Fruit fly (Drosophila melanogaster) whole organism, prepupa: ENCODE data around the gene CG17145.
A peak's percentile ranks its signal among the peaks of the same experiment; 100 is the strongest.

Experiments
- Blimp-1 ChIP-seq: fragments of 200-800 bp; sonication (Bioruptor generic); optimal IDR thresholded peaks from 3 replicates; lab custom pipeline; 2017; ENCODE audit warnings: missing biosample characterization, missing genetic modification characterization, mild to moderate bottlenecking, moderate library complexity, missing genetic modification reagents
- CG10631 ChIP-seq: fragments of 200-800 bp; sonication (Bioruptor generic); optimal IDR thresholded peaks from 2 replicates; lab custom pipeline; 2016; ENCODE audit warnings: missing biosample characterization, missing genetic modification characterization
- CG10669 ChIP-seq: fragments of 200-800 bp; sonication (Bioruptor generic); optimal IDR thresholded peaks from 3 replicates; lab custom pipeline; 2018; ENCODE audit warnings: missing biosample characterization, mild to moderate bottlenecking, missing genetic modification characterization, moderate library complexity
- CG11294 ChIP-seq: fragments of 200-800 bp; sonication (Bioruptor generic); IDR thresholded peaks from 2 replicates; pipeline ENCODE4 v1.3.6; 2022; ENCODE audit warnings: missing biosample characterization, missing genetic modification characterization
- CG11762 ChIP-seq: fragments of 200-800 bp; sonication (Bioruptor generic); optimal IDR thresholded peaks from 3 replicates; lab custom pipeline; 2016; ENCODE audit warnings: missing biosample characterization, missing genetic modification characterization; ENCODE audit not compliant: insufficient read depth
- CG15336 ChIP-seq: fragments of 200-800 bp; sonication (Bioruptor generic); IDR thresholded peaks from 2 replicates; pipeline ENCODE4 v1.3.6; 2022; ENCODE audit warnings: missing biosample characterization, missing genetic modification characterization
- CG1621 ChIP-seq: fragments of 200-800 bp; sonication (Bioruptor generic); optimal IDR thresholded peaks from 3 replicates; lab custom pipeline; 2018; ENCODE audit warnings: missing biosample characterization, mild to moderate bottlenecking, missing genetic modification characterization
- CG16779 ChIP-seq: fragments of 200-800 bp; sonication (Bioruptor generic); optimal IDR thresholded peaks from 3 replicates; lab custom pipeline; 2017; ENCODE audit warnings: missing biosample characterization, mild to moderate bottlenecking, missing genetic modification characterization
- CG3032 ChIP-seq: fragments of 200-800 bp; optimal IDR thresholded peaks from 2 replicates; lab custom pipeline; 2019; ENCODE audit warnings: missing biosample characterization, mild to moderate bottlenecking, missing genetic modification characterization, moderate library complexity
- CG32006 ChIP-seq: fragments of 200-800 bp; sonication (Bioruptor generic); optimal IDR thresholded peaks from 3 replicates; lab custom pipeline; 2017; ENCODE audit warnings: missing biosample characterization, mild to moderate bottlenecking, missing genetic modification characterization
- CG34406 ChIP-seq: fragments of 200-800 bp; sonication (Bioruptor generic); optimal IDR thresholded peaks from 3 replicates; lab custom pipeline; 2016; ENCODE audit warnings: missing biosample characterization, missing genetic modification characterization
- CG3919 ChIP-seq: fragments of 200-800 bp; sonication (Bioruptor generic); optimal IDR thresholded peaks from 3 replicates; lab custom pipeline; 2016; ENCODE audit warnings: missing biosample characterization, missing genetic modification characterization
- CG4318 ChIP-seq: fragments of 200-800 bp; sonication (Bioruptor generic); optimal IDR thresholded peaks from 3 replicates; lab custom pipeline; 2017; ENCODE audit warnings: missing biosample characterization, mild to moderate bottlenecking, missing genetic modification characterization
- CG6163 ChIP-seq: fragments of 200-800 bp; sonication (Bioruptor generic); IDR thresholded peaks from 3 replicates; pipeline ENCODE4 v1.3.6; 2022; ENCODE audit warnings: missing biosample characterization, missing genetic modification characterization
- CG6276 ChIP-seq: fragments of 200-800 bp; sonication (Bioruptor generic); optimal IDR thresholded peaks from 2 replicates; lab custom pipeline; 2017; ENCODE audit warnings: missing biosample characterization, mild to moderate bottlenecking, missing genetic modification characterization
- CG6792 ChIP-seq: fragments of 200-800 bp; sonication (Bioruptor generic); optimal IDR thresholded peaks from 3 replicates; lab custom pipeline; 2016; ENCODE audit warnings: missing biosample characterization, missing genetic modification characterization
- CG6854 ChIP-seq: fragments of 200-800 bp; sonication (Bioruptor generic); optimal IDR thresholded peaks from 2 replicates; lab custom pipeline; 2017; ENCODE audit warnings: missing biosample characterization, mild to moderate bottlenecking, missing genetic modification characterization
- CG8119 ChIP-seq: fragments of 200-800 bp; sonication (Bioruptor generic); IDR thresholded peaks from 3 replicates; pipeline ENCODE4 v1.3.6; 2022; ENCODE audit warnings: missing biosample characterization, missing genetic modification characterization
- CG8319 ChIP-seq: fragments of 200-800 bp; sonication (Bioruptor generic); optimal IDR thresholded peaks from 3 replicates; lab custom pipeline; 2016; ENCODE audit warnings: missing biosample characterization, missing genetic modification characterization
- CG8632 ChIP-seq: fragments of 200-800 bp; sonication (Bioruptor generic); optimal IDR thresholded peaks from 3 replicates; lab custom pipeline; 2016; ENCODE audit warnings: missing biosample characterization, missing genetic modification characterization
- Eip75B ChIP-seq: fragments of 200-800 bp; sonication (Bioruptor generic); optimal IDR thresholded peaks from 3 replicates; lab custom pipeline; 2016; ENCODE audit warnings: missing biosample characterization, missing genetic modification characterization
- Eip78C ChIP-seq: fragments of 200-800 bp; sonication (Bioruptor generic); peaks from one replicate; lab custom pipeline; 2016; ENCODE audit warnings: missing biosample characterization, missing genetic modification characterization
- Eip93F ChIP-seq: fragments of 200-800 bp; sonication (Bioruptor generic); optimal IDR thresholded peaks from 2 replicates; lab custom pipeline; 2016; ENCODE audit warnings: missing biosample characterization, mild to moderate bottlenecking, missing genetic modification characterization
- Ets21C ChIP-seq: fragments of 200-800 bp; sonication (Bioruptor generic); optimal IDR thresholded peaks from 3 replicates; lab custom pipeline; 2016; ENCODE audit warnings: missing biosample characterization, missing genetic modification characterization
- Gug ChIP-seq: fragments of 200-800 bp; sonication (Bioruptor generic); IDR thresholded peaks from 2 replicates; pipeline ENCODE4 v1.3.6; 2022; ENCODE audit warnings: missing biosample characterization, missing genetic modification characterization
- Hr38 ChIP-seq: sonication (Bioruptor generic); optimal IDR thresholded peaks from 2 replicates; lab custom pipeline; 2016; ENCODE audit warnings: missing biosample characterization, missing genetic modification characterization
- Hr39 ChIP-seq: fragments of 200-800 bp; sonication (Bioruptor generic); optimal IDR thresholded peaks from 2 replicates; lab custom pipeline; 2016; ENCODE audit warnings: missing biosample characterization, missing genetic modification characterization
- Hr4 ChIP-seq: fragments of 200-800 bp; sonication (Bioruptor generic); optimal IDR thresholded peaks from 3 replicates; lab custom pipeline; 2016; ENCODE audit warnings: missing biosample characterization, missing genetic modification characterization
- Lpt ChIP-seq: fragments of 200-800 bp; sonication (Bioruptor generic); optimal IDR thresholded peaks from 3 replicates; lab custom pipeline; 2016; ENCODE audit warnings: missing biosample characterization, missing genetic modification characterization
- Met ChIP-seq: fragments of 200-800 bp; sonication (Bioruptor generic); optimal IDR thresholded peaks from 3 replicates; lab custom pipeline; 2016; ENCODE audit warnings: missing biosample characterization, missing genetic modification characterization
- OdsH ChIP-seq: fragments of 200-800 bp; sonication (Bioruptor generic); optimal IDR thresholded peaks from 3 replicates; lab custom pipeline; 2016; ENCODE audit warnings: missing biosample characterization, missing genetic modification characterization
- Smox ChIP-seq: fragments of 200-800 bp; sonication (Bioruptor generic); optimal IDR thresholded peaks from 3 replicates; lab custom pipeline; 2016; ENCODE audit warnings: missing biosample characterization, missing genetic modification characterization
- Sox102F ChIP-seq: fragments of 200-800 bp; sonication (Bioruptor generic); optimal IDR thresholded peaks from 2 replicates; lab custom pipeline; 2016; ENCODE audit warnings: missing biosample characterization, mild to moderate bottlenecking, missing genetic modification characterization
- Sox14 ChIP-seq: fragments of 200-800 bp; sonication (Bioruptor generic); optimal IDR thresholded peaks from 3 replicates; lab custom pipeline; 2016; ENCODE audit warnings: missing biosample characterization, missing genetic modification characterization
- dac ChIP-seq: fragments of 200-800 bp; sonication (Bioruptor generic); optimal IDR thresholded peaks from 2 replicates; lab custom pipeline; 2017; ENCODE audit warnings: missing biosample characterization, mild to moderate bottlenecking, missing genetic modification characterization
- dsx ChIP-seq: fragments of 200-800 bp; optimal IDR thresholded peaks from 3 replicates; lab custom pipeline; 2019; ENCODE audit warnings: missing biosample characterization, mild to moderate bottlenecking, missing genetic modification characterization, moderate library complexity; ENCODE audit not compliant: poor library complexity, severe bottlenecking
- eg ChIP-seq: fragments of 200-800 bp; sonication (Bioruptor generic); IDR thresholded peaks from 3 replicates; pipeline ENCODE4 v1.3.6; 2022; ENCODE audit warnings: missing biosample characterization, missing genetic modification characterization
- esn ChIP-seq: fragments of 200-800 bp; sonication (Bioruptor generic); optimal IDR thresholded peaks from 2 replicates; lab custom pipeline; 2016; ENCODE audit warnings: missing biosample characterization, mild to moderate bottlenecking, missing genetic modification characterization, moderate library complexity
- fd59A ChIP-seq: fragments of 200-800 bp; sonication (Bioruptor generic); optimal IDR thresholded peaks from 2 replicates; lab custom pipeline; 2017; ENCODE audit warnings: missing biosample characterization, mild to moderate bottlenecking, missing genetic modification characterization, missing genetic modification reagents
- fd85E ChIP-seq: fragments of 200-800 bp; sonication (Bioruptor generic); optimal IDR thresholded peaks from 3 replicates; lab custom pipeline; 2016; ENCODE audit warnings: missing biosample characterization, missing genetic modification characterization
- fkh ChIP-seq: fragments of 200-800 bp; sonication (Bioruptor generic); optimal IDR thresholded peaks from 3 replicates; lab custom pipeline; 2017; ENCODE audit warnings: missing biosample characterization, mild to moderate bottlenecking, missing genetic modification characterization, moderate library complexity
- lz ChIP-seq: fragments of 200-800 bp; sonication (Bioruptor generic); optimal IDR thresholded peaks from 3 replicates; lab custom pipeline; 2016; ENCODE audit warnings: missing biosample characterization, missing genetic modification characterization
- net ChIP-seq: fragments of 200-800 bp; sonication (Bioruptor generic); optimal IDR thresholded peaks from 3 replicates; lab custom pipeline; 2016; ENCODE audit warnings: missing biosample characterization, missing genetic modification characterization
- salr ChIP-seq, 2 experiments: fragments of 200-800 bp; sonication (Bioruptor generic); optimal IDR thresholded peaks; 3 replicates each; lab custom pipeline; 2016 to 2018; ENCODE audit warnings: missing biosample characterization in 2 of 2, missing genetic modification characterization in 2 of 2, mild to moderate bottlenecking in 1 of 2
- spab ChIP-seq: fragments of 200-800 bp; sonication (Bioruptor generic); optimal IDR thresholded peaks from 2 replicates; lab custom pipeline; 2017; ENCODE audit warnings: missing biosample characterization, mild to moderate bottlenecking, missing genetic modification characterization, missing genetic modification reagents
- ss ChIP-seq, 2 experiments: fragments of 200-800 bp; sonication (Bioruptor generic); optimal IDR thresholded peaks; 2 replicates in 1 of 2; 3 replicates in 1 of 2; lab custom pipeline; 2017 to 2018; ENCODE audit warnings: mild to moderate bottlenecking in 2 of 2, missing biosample characterization in 2 of 2, missing genetic modification characterization in 2 of 2, moderate library complexity in 1 of 2
- svp ChIP-seq: fragments of 200-800 bp; sonication (Bioruptor generic); peaks from one replicate; lab custom pipeline; 2016; ENCODE audit warnings: missing biosample characterization, missing genetic modification characterization
- topi ChIP-seq: fragments of 200-800 bp; sonication (Bioruptor generic); optimal IDR thresholded peaks from 3 replicates; lab custom pipeline; 2016; ENCODE audit warnings: missing biosample characterization, missing genetic modification characterization
- vri ChIP-seq: fragments of 200-800 bp; sonication (Bioruptor generic); optimal IDR thresholded peaks from 3 replicates; lab custom pipeline; 2016; ENCODE audit warnings: missing biosample characterization, mild to moderate bottlenecking, missing genetic modification characterization

Gene CG17145

DNA sequence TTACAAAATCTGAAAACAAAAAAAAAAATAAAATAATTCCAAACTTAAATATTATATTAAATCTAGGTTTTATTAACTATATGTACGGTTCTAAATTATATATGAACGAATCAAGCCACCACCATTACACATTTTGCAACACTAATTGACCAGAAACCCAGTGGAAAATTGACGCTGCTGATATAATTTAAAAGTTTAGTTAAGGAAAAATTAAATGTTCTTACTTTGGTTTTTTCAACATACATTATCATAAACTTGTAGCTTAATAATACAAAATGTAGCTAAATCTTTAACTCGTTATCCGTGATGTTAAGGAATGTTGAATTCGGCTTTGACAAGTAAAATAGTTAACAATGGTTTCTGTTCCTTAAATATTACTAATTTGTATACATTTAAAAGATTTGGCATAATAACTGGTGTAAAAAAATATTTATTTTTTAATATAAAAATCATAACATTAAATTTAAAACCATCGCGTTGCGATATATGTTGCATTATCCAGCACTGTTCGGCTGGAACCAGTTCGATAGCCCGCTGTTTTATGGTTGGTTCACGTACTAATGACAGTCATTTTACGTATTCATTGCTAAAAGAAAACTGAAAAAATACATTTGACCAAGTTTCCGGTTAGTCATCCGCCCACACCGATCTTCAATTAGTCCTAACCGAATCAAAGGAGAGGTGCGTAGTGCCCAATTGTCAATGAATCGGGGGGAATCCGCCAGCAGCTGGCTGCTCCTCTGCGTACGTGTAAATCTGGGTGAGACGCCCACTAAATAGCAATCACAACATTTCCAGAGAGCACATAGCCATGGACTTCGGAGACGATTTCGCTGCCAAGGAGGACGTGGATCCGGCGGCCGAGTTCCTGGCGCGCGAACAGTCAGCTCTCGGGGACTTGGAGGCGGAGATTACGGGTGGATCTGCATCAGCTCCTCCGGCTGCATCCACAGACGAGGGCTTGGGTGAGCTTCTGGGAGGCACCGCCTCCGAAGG is 20.7 kb downstream of the CG17145 start:
- peak; percentile 52 for TF ChIP-seq Smox (GFP tag; lab: Kevin White, UChicago)
- no peak for TF ChIP-seq dac (GFP tag; lab: Kevin White, UChicago)
- TF ChIP-seq CG8319 (GFP tag; lab: Kevin White, UChicago): peak; percentile 4
- TF ChIP-seq esn: peak; percentile 69
- peak; percentile 61 for TF ChIP-seq CG6163
- TF ChIP-seq Met (GFP tag; lab: Kevin White, UChicago): peak; percentile 64
- peak; percentile 67 for TF ChIP-seq CG8632
- no peak for TF ChIP-seq CG6276 (GFP tag; lab: Kevin White, UChicago)
- no peak for TF ChIP-seq Lpt
- peak; percentile 16; the same call in 1 of the 2 replicates for TF ChIP-seq Gug (GFP tag; lab: Robert Waterston, UW)
- peak; percentile 74 for TF ChIP-seq svp (GFP tag; lab: Kevin White, UChicago)
- TF ChIP-seq topi: peak; percentile 54
- TF ChIP-seq fd59A (GFP tag; lab: Kevin White, UChicago): peak; percentile 7
- peak; percentile 55 for TF ChIP-seq CG4318 (GFP tag; lab: Kevin White, UChicago)
- peak; percentile 9 for TF ChIP-seq CG11762 (GFP tag; lab: Kevin White, UChicago)
- peak; percentile 36 for TF ChIP-seq lz (GFP tag; lab: Kevin White, UChicago)
- peak; percentile 68 for TF ChIP-seq eg (GFP tag; lab: Robert Waterston, UW)
- TF ChIP-seq Hr38: no peak
- peak; percentile 45 for TF ChIP-seq CG10669 (GFP tag; lab: Kevin White, UChicago)
- peak; percentile 71 for TF ChIP-seq CG32006 (GFP tag; lab: Kevin White, UChicago)
- peak; percentile 63 for TF ChIP-seq OdsH (GFP tag; lab: Kevin White, UChicago)
- peak; percentile 14 for TF ChIP-seq fd85E (GFP tag; lab: Kevin White, UChicago)
- TF ChIP-seq Ets21C: peak; percentile 18
- peak in 1 of 2 experiments; percentile 48 for TF ChIP-seq salr (GFP tag; optimal IDR thresholded peaks at IDR 0.05; lab: Kevin White, UChicago)
- no peak for TF ChIP-seq Blimp-1 (GFP tag; lab: Kevin White, UChicago)
- peak; percentile 64 for TF ChIP-seq CG3032 (tag; lab: Kevin White, UChicago)
- peak; percentile 58; the same call in 2 of the 3 replicates for TF ChIP-seq CG8119
- TF ChIP-seq dsx: peak; percentile 41
- peak; percentile 16 for TF ChIP-seq spab (GFP tag; lab: Kevin White, UChicago)
- TF ChIP-seq Hr39: peak; percentile 33
- TF ChIP-seq CG34406 (GFP tag; lab: Kevin White, UChicago): peak; percentile 67
- TF ChIP-seq CG11294 (GFP tag; lab: Robert Waterston, UW): peak; percentile 29; the same call in 1 of the 2 replicates
- TF ChIP-seq Eip75B (GFP tag; lab: Kevin White, UChicago): peak; percentile 50
- TF ChIP-seq CG16779: no peak
- peak; percentile 26 for TF ChIP-seq CG6792 (GFP tag; lab: Kevin White, UChicago)
- peak; percentile 69 for TF ChIP-seq CG10631 (GFP tag; lab: Kevin White, UChicago)
- no peak for TF ChIP-seq CG6854 (GFP tag; lab: Kevin White, UChicago)
- peak; percentile 52 for TF ChIP-seq Sox102F (GFP tag; lab: Kevin White, UChicago)
- TF ChIP-seq CG3919 (GFP tag; lab: Kevin White, UChicago): peak; percentile 58
- peak in 1 of 2 experiments; percentile 52 for TF ChIP-seq ss (GFP tag; optimal IDR thresholded peaks at IDR 0.05; lab: Kevin White, UChicago)
- TF ChIP-seq fkh: no peak
- TF ChIP-seq Hr4 (GFP tag; lab: Kevin White, UChicago): peak; percentile 60
- TF ChIP-seq CG15336 (GFP tag; lab: Robert Waterston, UW): peak; percentile 47
- TF ChIP-seq net (GFP tag; lab: Kevin White, UChicago): peak; percentile 52
- peak; percentile 3 for TF ChIP-seq Sox14 (GFP tag; lab: Kevin White, UChicago)
- TF ChIP-seq Eip78C: peak; percentile 83
- no peak for TF ChIP-seq CG1621 (tag; lab: Kevin White, UChicago)
- peak; percentile 8 for TF ChIP-seq Eip93F (GFP tag; lab: Kevin White, UChicago)
- peak; percentile 4 for TF ChIP-seq vri (GFP tag; lab: Kevin White, UChicago)
